Worm (Caenorhabditis elegans) whole organism, midembryonic: ENCODE results near the gene skr-13.

Source experiments
- T22C8.4 ChIP-seq: fragments of 200-800 bp; sonication (Bioruptor generic); IDR thresholded peaks from 2 replicates; pipeline ENCODE4 v1.3.6; 2022; ENCODE audit warnings: missing genetic modification characterization, missing compliant biosample characterization
- cog-1 ChIP-seq: sonication (generic microtip); optimal IDR thresholded peaks from 2 replicates; lab custom pipeline; 2016; ENCODE audit warnings: missing genetic modification characterization, missing compliant biosample characterization
- flt-1 ChIP-seq: fragments of 200-800 bp; sonication (Bioruptor generic); IDR thresholded peaks from 2 replicates; pipeline ENCODE4 v1.3.6; 2022; ENCODE audit warnings: missing genetic modification characterization, missing compliant biosample characterization
- klf-2 ChIP-seq: fragments of 200-800 bp; sonication (Bioruptor generic); conservative IDR thresholded peaks from 2 replicates; pipeline ENCODE4 v1.3.6; 2022; ENCODE audit warnings: missing genetic modification reagents, missing genetic modification characterization, missing compliant biosample characterization
- med-1 ChIP-seq: sonication (generic microtip); optimal IDR thresholded peaks from 2 replicates; lab custom pipeline; 2017; ENCODE audit warnings: missing genetic modification characterization, mild to moderate bottlenecking, missing compliant biosample characterization, antibody characterized with exemption, missing genetic modification reagents; ENCODE audit not compliant: insufficient read depth
- ref-1 ChIP-seq: fragments of 200-800 bp; sonication (Bioruptor generic); conservative IDR thresholded peaks from 2 replicates; pipeline ENCODE4 v1.3.6; 2022; ENCODE audit warnings: missing genetic modification reagents, missing genetic modification characterization, missing compliant biosample characterization
- tab-1 ChIP-seq: fragments of 200-800 bp; sonication (Bioruptor generic); IDR thresholded peaks from 2 replicates; pipeline ENCODE4 v1.3.6; 2022; ENCODE audit warnings: missing genetic modification characterization, missing compliant biosample characterization
- ztf-23 ChIP-seq: fragments of 200-800 bp; sonication (Bioruptor generic); IDR thresholded peaks from 2 replicates; pipeline ENCODE4 v1.3.6; 2022; ENCODE audit warnings: missing genetic modification reagents, missing genetic modification characterization, missing compliant biosample characterization
- ztf-29 ChIP-seq: fragments of 200-800 bp; sonication (Bioruptor generic); IDR thresholded peaks from 2 replicates; pipeline ENCODE4 v1.3.6; 2022; ENCODE audit warnings: missing genetic modification reagents, missing genetic modification characterization, missing compliant biosample characterization

DNA sequence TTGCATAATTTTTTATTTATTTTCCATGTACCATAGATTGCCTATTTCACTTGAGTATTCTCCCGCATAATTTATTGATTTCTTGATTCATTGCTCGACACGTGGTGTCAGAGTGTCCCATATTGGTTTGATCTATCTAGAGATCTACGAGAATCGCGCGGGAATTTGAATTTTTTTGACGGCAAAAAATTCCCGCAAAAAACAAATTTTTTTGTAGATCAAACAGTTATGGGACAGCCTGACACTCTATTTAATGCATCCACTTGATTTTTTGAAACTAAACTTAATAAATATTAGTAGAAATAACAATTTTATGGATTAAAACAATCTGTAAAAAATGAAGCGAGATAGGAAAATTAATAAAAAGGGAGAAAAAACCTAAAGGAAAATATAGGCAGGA is 36.4 kb downstream of the skr-13 start:
- TF ChIP-seq ztf-23, result no peak
- TF ChIP-seq ztf-29, result no peak
- no peak for TF ChIP-seq cog-1 (tag; lab: Kevin White, UChicago)
- no peak for TF ChIP-seq T22C8.4 (GFP tag; lab: Robert Waterston, UW)
- TF ChIP-seq med-1 (GFP tag; lab: Kevin White, UChicago), result no peak
- no peak for TF ChIP-seq klf-2 (GFP tag; lab: Robert Waterston, UW)
- TF ChIP-seq tab-1 (GFP tag; lab: Robert Waterston, UW), result no peak
- TF ChIP-seq ref-1, result no peak
- no peak for TF ChIP-seq flt-1 (GFP tag; lab: Robert Waterston, UW)
